Worm (Caenorhabditis elegans) whole organism, mixed stage, embryonic: ENCODE measurements around the gene T26E4.7.

Experiments
- M03D4.4 ChIP-seq: sonication (generic microtip); optimal IDR thresholded peaks from 2 replicates; lab custom pipeline; 2017; ENCODE audit warnings: mild to moderate bottlenecking, missing genetic modification characterization, missing compliant biosample characterization
- bed-3 ChIP-seq: fragments of 200-800 bp; sonication (Bioruptor generic); optimal IDR thresholded peaks from 3 replicates; lab custom pipeline; 2018; ENCODE audit warnings: mild to moderate bottlenecking, missing genetic modification characterization, moderate library complexity, missing compliant biosample characterization
- blmp-1 ChIP-seq: fragments of 150-350 bp; optimal IDR thresholded peaks from 2 replicates; lab custom pipeline; 2014; ENCODE audit warnings: missing biosample characterization, missing genetic modification characterization
- ceh-39 ChIP-seq: fragments of 150-350 bp; optimal IDR thresholded peaks from 2 replicates; lab custom pipeline; 2014; ENCODE audit warnings: missing biosample characterization, missing genetic modification characterization
- ceh-43 ChIP-seq: fragments of 200-800 bp; sonication (Bioruptor generic); optimal IDR thresholded peaks from 2 replicates; lab custom pipeline; 2018; ENCODE audit warnings: mild to moderate bottlenecking, missing genetic modification characterization, moderate library complexity, missing compliant biosample characterization
- ceh-83 ChIP-seq: fragments of 200-800 bp; sonication (Bioruptor generic); optimal IDR thresholded peaks from 2 replicates; lab custom pipeline; 2018; ENCODE audit warnings: mild to moderate bottlenecking, missing genetic modification characterization, missing compliant biosample characterization
- ces-1 ChIP-seq: fragments of 150-350 bp; optimal IDR thresholded peaks from 2 replicates; lab custom pipeline; 2014; ENCODE audit warnings: missing biosample characterization, missing genetic modification reagents, missing genetic modification characterization
- cnd-1 ChIP-seq: fragments of 200-800 bp; sonication (Bioruptor generic); optimal IDR thresholded peaks from 2 replicates; lab custom pipeline; 2018; ENCODE audit warnings: mild to moderate bottlenecking, missing genetic modification characterization, missing compliant biosample characterization
- drap-1 ChIP-seq: fragments of 200-800 bp; sonication (Bioruptor generic); optimal IDR thresholded peaks from 3 replicates; lab custom pipeline; 2018; ENCODE audit warnings: mild to moderate bottlenecking, missing genetic modification characterization, missing compliant biosample characterization
- elt-1 ChIP-seq: sonication (generic microtip); optimal IDR thresholded peaks from 2 replicates; lab custom pipeline; 2017; ENCODE audit warnings: missing genetic modification characterization, mild to moderate bottlenecking, missing compliant biosample characterization, antibody characterized with exemption, moderate library complexity, borderline replicate concordance; ENCODE audit not compliant: insufficient read depth
- elt-3 ChIP-seq: fragments of 150-350 bp; optimal IDR thresholded peaks from 2 replicates; lab custom pipeline; 2014; ENCODE audit warnings: missing biosample characterization, missing genetic modification characterization
- ham-2 ChIP-seq: fragments of 200-800 bp; sonication (Bioruptor generic); optimal IDR thresholded peaks from 2 replicates; lab custom pipeline; 2018; ENCODE audit warnings: mild to moderate bottlenecking, missing genetic modification characterization, missing compliant biosample characterization
- hlh-1 ChIP-seq: fragments of 150-350 bp; optimal IDR thresholded peaks from 2 replicates; lab custom pipeline; 2014; ENCODE audit warnings: missing biosample characterization, missing genetic modification reagents, missing genetic modification characterization
- lin-32 ChIP-seq: fragments of 200-800 bp; sonication (Bioruptor generic); optimal IDR thresholded peaks from 2 replicates; lab custom pipeline; 2018; ENCODE audit warnings: mild to moderate bottlenecking, missing genetic modification characterization, missing compliant biosample characterization
- lsy-2 ChIP-seq: fragments of 150-350 bp; optimal IDR thresholded peaks from 2 replicates; lab custom pipeline; 2014; ENCODE audit warnings: missing biosample characterization, missing genetic modification characterization
- mab-5 ChIP-seq: fragments of 150-350 bp; optimal IDR thresholded peaks from 2 replicates; lab custom pipeline; 2014; ENCODE audit warnings: missing biosample characterization, missing genetic modification characterization
- mep-1 ChIP-seq: fragments of 150-350 bp; optimal IDR thresholded peaks from 2 replicates; lab custom pipeline; 2017; ENCODE audit warnings: missing biosample characterization, missing genetic modification reagents, missing genetic modification characterization, inconsistent platforms
- mls-2 ChIP-seq: sonication (generic microtip); optimal IDR thresholded peaks from 2 replicates; lab custom pipeline; 2016; ENCODE audit warnings: mild to moderate bottlenecking, missing genetic modification characterization, moderate library complexity, missing compliant biosample characterization
- nhr-12 ChIP-seq: fragments of 150-350 bp; optimal IDR thresholded peaks from 2 replicates; lab custom pipeline; 2014; ENCODE audit warnings: missing biosample characterization, missing genetic modification characterization
- nhr-2 ChIP-seq: fragments of 150-350 bp; optimal IDR thresholded peaks from 2 replicates; lab custom pipeline; 2014; ENCODE audit warnings: missing biosample characterization, missing genetic modification characterization
- nhr-237 ChIP-seq: fragments of 150-350 bp; optimal IDR thresholded peaks from 2 replicates; lab custom pipeline; 2014; ENCODE audit warnings: missing biosample characterization, missing genetic modification characterization
- nhr-28 ChIP-seq: fragments of 150-350 bp; optimal IDR thresholded peaks from 2 replicates; lab custom pipeline; 2014; ENCODE audit warnings: missing biosample characterization, missing genetic modification characterization
- nhr-76 ChIP-seq: sonication (generic microtip); optimal IDR thresholded peaks from 2 replicates; lab custom pipeline; 2017; ENCODE audit warnings: missing biosample characterization, missing genetic modification characterization
- pha-4 ChIP-seq: fragments of 150-350 bp; optimal IDR thresholded peaks from 2 replicates; lab custom pipeline; 2018; ENCODE audit warnings: missing biosample characterization, missing genetic modification reagents, missing genetic modification characterization
- sem-2 ChIP-seq: fragments of 200-800 bp; sonication (Bioruptor generic); optimal IDR thresholded peaks from 2 replicates; lab custom pipeline; 2018; ENCODE audit warnings: mild to moderate bottlenecking, missing genetic modification characterization, missing compliant biosample characterization
- snpc-4 ChIP-seq: fragments of 150-350 bp; optimal IDR thresholded peaks from 2 replicates; lab custom pipeline; 2014; ENCODE audit warnings: missing biosample characterization, missing genetic modification characterization
- sptf-1 ChIP-seq: sonication (generic microtip); optimal IDR thresholded peaks from 2 replicates; lab custom pipeline; 2017; ENCODE audit warnings: mild to moderate bottlenecking, missing genetic modification characterization, moderate library complexity, missing compliant biosample characterization
- tbx-8 ChIP-seq: fragments of 200-800 bp; sonication (Bioruptor generic); optimal IDR thresholded peaks from 2 replicates; lab custom pipeline; 2018; ENCODE audit warnings: mild to moderate bottlenecking, missing genetic modification characterization, moderate library complexity, missing compliant biosample characterization
- unc-120 ChIP-seq: sonication (generic microtip); optimal IDR thresholded peaks from 2 replicates; lab custom pipeline; 2017; ENCODE audit warnings: missing genetic modification characterization, missing compliant biosample characterization; ENCODE audit not compliant: poor library complexity, severe bottlenecking
- unc-62 ChIP-seq: fragments of 150-350 bp; optimal IDR thresholded peaks from 2 replicates; lab custom pipeline; 2014; ENCODE audit warnings: missing biosample characterization, missing genetic modification reagents, missing genetic modification characterization
- ztf-11 ChIP-seq: fragments of 150-350 bp; optimal IDR thresholded peaks from 2 replicates; lab custom pipeline; 2014; ENCODE audit warnings: missing biosample characterization, missing genetic modification characterization

T26E4.7 gene

DNA sequence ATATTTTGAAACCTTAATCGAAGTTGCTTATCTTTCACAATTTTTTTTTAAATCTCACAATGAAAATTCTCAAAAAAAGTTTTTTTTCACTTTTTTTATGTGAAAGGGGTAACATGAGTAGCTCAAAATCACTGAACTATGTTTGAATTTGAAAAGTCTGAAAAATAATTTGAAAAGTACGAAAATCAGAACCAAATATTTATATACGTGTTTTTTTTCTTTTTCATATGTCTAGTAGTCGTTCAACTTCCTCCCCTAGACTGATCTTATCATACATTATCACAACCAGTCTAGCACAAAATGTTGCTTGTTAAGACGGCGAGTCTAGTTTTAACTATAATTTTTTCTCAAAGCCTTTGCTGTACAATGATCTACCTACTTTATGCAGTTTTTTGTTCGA, 28.0 kb downstream of the T26E4.7 start, which contains the start of gene srbc-49:
TSS of gene srbc-49 (plus strand) at position 301 of the 400 bp plus-strand sequence.
- TF ChIP-seq pha-4 (tag; lab: Kevin White, UChicago) (no peak), snpc-4 (tag; lab: Kevin White, UChicago) (no peak), lsy-2 (tag; lab: Kevin White, UChicago) (no peak), nhr-2 (no peak), ceh-43 (no peak), hlh-1 (tag; lab: Kevin White, UChicago) (no peak), sem-2 (GFP tag; lab: Kevin White, UChicago) (no peak), nhr-237 (tag; lab: Kevin White, UChicago) (no peak), cnd-1 (no peak), bed-3 (GFP tag; lab: Kevin White, UChicago) (no peak), nhr-12 (no peak), blmp-1 (no peak), unc-62 (no peak)
- TF ChIP-seq, all 35 proteins: peak for 0

DNA sequence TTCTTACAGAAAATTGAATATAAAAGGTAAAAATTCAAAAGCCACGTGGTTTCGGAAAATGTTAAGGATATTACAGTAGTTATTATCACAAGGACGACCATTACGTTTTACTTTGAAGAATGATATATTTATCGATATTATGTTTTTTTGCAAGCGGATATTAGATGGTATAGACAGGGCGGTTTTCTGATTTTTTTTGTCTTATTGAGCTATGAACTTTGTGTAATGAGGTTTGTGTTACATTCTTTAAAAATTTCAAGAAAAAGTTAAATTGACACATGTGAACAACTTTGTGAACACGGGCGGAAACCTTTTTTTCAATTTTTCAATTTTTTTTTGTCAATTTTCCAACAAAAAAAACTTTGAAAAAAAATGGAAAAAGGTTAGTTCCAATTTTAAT, 31.5 kb downstream of the T26E4.7 start, which contains the start of gene srbc-50:
TSS of gene srbc-50 (minus strand) at position 101 of the 400 bp plus-strand sequence.
- TF ChIP-seq mls-2, result no peak
- TF ChIP-seq elt-1 (tag; lab: Kevin White, UChicago), result no peak
- no peak for TF ChIP-seq mep-1 (tag; lab: Kevin White, UChicago)
- no peak for TF ChIP-seq ztf-11
- no peak for TF ChIP-seq nhr-2
- TF ChIP-seq drap-1, result no peak
- no peak for TF ChIP-seq snpc-4 (tag; lab: Kevin White, UChicago)
- TF ChIP-seq, all 35 proteins: peak for 0

DNA sequence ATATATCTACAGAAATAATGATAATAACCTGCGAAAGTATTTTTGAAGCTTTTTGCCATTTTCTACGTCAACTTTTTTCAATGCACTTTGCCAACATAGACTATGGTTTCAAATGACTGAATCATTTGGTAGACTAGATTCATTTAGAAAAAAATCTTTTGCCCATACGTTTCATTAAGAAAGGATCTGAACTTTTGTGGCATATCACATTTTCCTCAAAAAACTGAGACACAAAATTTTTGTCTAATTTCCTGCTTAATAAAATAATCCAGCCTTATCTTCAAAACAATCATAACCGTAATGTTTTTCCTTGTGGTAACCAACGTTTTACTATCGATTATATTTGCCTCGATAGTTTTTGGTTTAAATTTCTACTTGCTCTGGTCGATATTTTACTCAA, 32.7 kb downstream of the T26E4.7 start, which contains the start of gene srbc-51:
TSS of gene srbc-51 (plus strand) at position 301 of the 400 bp plus-strand sequence.
- TF ChIP-seq cnd-1 (no peak), blmp-1 (no peak), nhr-28 (no peak), sptf-1 (tag; lab: Kevin White, UChicago) (no peak), mab-5 (no peak), pha-4 (tag; lab: Kevin White, UChicago) (no peak), hlh-1 (tag; lab: Kevin White, UChicago) (no peak), drap-1 (no peak)

DNA sequence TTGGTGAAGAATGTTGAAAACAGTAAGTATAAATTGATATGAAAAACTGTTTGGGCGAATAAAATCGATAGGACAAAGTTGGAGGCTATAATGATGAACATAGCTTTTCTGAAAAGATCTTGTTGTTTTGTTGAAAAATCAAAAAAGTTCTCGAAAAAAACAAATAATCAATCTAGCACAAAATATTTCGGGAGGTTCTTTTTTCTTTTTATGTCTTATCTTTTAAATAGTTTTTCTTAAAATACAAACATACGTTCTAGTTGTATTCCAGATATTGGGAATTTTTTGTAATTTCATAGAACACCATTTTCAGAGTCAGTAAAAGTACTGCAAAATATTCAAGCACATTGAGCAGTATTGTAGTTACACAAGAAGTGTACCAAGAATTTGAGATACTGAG, 36.5 kb downstream of the T26E4.7 start, which contains the start of gene srbc-55:
TSS of gene srbc-55 (minus strand) at position 101 of the 400 bp plus-strand sequence.
- no peak for TF ChIP-seq mls-2
- no peak for TF ChIP-seq mep-1 (tag; lab: Kevin White, UChicago)
- TF ChIP-seq sem-2 (GFP tag; lab: Kevin White, UChicago), result no peak
- TF ChIP-seq ceh-39, result no peak
- no peak for TF ChIP-seq ceh-83 (GFP tag; lab: Kevin White, UChicago)
- TF ChIP-seq nhr-28, result no peak
- TF ChIP-seq lsy-2 (tag; lab: Kevin White, UChicago), result no peak
- TF ChIP-seq elt-3 (tag; lab: Kevin White, UChicago), result no peak
- TF ChIP-seq ces-1 (GFP tag; lab: Kevin White, UChicago), result no peak
- no peak for TF ChIP-seq snpc-4 (tag; lab: Kevin White, UChicago)
- TF ChIP-seq lin-32 (GFP tag; lab: Kevin White, UChicago), result no peak
- TF ChIP-seq unc-120 (tag; lab: Kevin White, UChicago), result no peak
- no peak for TF ChIP-seq sptf-1 (tag; lab: Kevin White, UChicago)
- TF ChIP-seq tbx-8 (GFP tag; lab: Kevin White, UChicago), result no peak
- no peak for TF ChIP-seq nhr-237 (tag; lab: Kevin White, UChicago)
- TF ChIP-seq M03D4.4, result no peak
- TF ChIP-seq hlh-1 (tag; lab: Kevin White, UChicago), result no peak
- TF ChIP-seq nhr-76, result no peak
- no peak for TF ChIP-seq bed-3 (GFP tag; lab: Kevin White, UChicago)
- TF ChIP-seq nhr-12, result no peak
- TF ChIP-seq, all 35 proteins: peak for 0

DNA sequence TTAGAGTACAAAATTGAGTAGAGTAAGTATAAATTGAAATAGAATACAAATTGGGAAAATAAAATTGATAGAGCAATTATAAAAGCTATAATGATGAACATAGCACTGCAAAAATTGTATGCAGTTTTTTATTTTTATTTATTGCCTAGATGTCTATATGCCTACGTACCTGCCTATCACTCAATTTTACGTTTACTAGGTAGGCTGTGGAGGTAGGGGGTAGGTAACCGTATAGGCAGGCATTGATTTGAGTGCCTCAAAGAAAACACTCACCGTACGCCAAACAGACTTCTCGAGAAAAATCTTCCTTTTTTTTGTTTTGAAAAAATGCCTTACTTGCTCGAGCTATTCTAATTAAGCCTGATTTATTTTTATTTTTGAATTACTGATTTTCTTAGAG, 38.2 kb downstream of the T26E4.7 start, which contains the start of gene srbc-56:
TSS of gene srbc-56 (minus strand) at position 101 of the 400 bp plus-strand sequence.
- TF ChIP-seq blmp-1 (no peak), pha-4 (tag; lab: Kevin White, UChicago) (no peak), drap-1 (no peak), nhr-2 (no peak)

DNA sequence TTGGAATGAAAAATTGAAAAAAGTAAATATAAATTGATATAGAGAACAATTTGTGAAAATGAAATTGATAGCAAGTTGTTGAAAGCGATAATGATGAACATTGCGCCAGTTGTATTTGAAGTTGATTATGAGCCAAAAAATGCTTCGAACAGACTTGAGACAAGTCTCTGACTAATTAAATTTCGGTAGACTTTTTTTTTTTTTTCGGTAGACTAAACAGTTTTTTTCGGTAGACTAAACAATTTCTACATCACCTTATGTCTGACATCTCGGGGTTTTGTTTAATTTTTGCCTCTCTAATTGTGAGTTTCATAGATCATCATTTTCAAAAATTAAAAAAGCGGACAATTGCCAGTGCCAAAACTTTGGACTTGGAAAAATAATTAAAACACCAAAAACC, 40.3 kb downstream of the T26E4.7 start, which contains the start of gene srbc-54:
TSS of gene srbc-54 (minus strand) at position 101 of the 400 bp plus-strand sequence.
- TF ChIP-seq ceh-43 (no peak), nhr-28 (no peak), mab-5 (no peak), bed-3 (GFP tag; lab: Kevin White, UChicago) (no peak), ham-2 (no peak), tbx-8 (GFP tag; lab: Kevin White, UChicago) (no peak), elt-3 (tag; lab: Kevin White, UChicago) (no peak), ces-1 (GFP tag; lab: Kevin White, UChicago) (no peak), drap-1 (no peak), elt-1 (tag; lab: Kevin White, UChicago) (no peak), lin-32 (GFP tag; lab: Kevin White, UChicago) (no peak), pha-4 (tag; lab: Kevin White, UChicago) (no peak), sem-2 (GFP tag; lab: Kevin White, UChicago) (no peak), mls-2 (no peak), cnd-1 (no peak)
